Worm (Caenorhabditis elegans): ENCODE results near the gene dod-19.

DNA sequence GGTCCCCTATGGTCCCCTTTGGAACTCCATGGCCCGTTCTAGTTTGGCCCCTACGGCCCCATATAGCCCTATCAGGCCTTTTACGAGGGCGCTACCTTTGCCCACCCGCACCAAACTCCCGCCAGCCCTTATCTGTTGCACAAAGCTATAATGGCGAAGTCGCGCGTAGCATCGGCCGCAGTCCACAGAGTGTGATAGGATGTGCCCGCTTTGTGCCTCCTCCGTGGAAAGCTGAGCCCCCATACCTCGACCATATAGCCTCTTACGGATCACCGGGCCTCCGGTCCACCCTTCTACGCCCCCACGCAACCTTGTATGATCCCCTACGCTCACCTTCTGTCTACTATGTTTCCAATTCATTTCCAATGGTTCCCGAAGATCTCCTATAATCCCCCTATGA, 32.4 kb upstream of the dod-19 start:
- TF ChIP-seq ztf-29 (GFP tag; IDR thresholded peaks at IDR 0.05) (no peak), klf-2 (GFP tag; conservative IDR thresholded peaks at IDR 0.05) (no peak), tab-1 (GFP tag; IDR thresholded peaks at IDR 0.05) (0 out of 2 replicates have a peak, but pooled peaks have one; percentile 40), med-1 (GFP tag; optimal IDR thresholded peaks at IDR 0.05; ENCODE audit: insufficient read depth) (no peak)

Data from whole organism, midembryonic.